Worm (Caenorhabditis elegans) whole organism, young adult: ENCODE data around the gene arx-2.

Experiments used
- B0019.2 ChIP-seq: fragments of 200-800 bp; sonication (Bioruptor generic); conservative IDR thresholded peaks from 2 replicates; pipeline ENCODE4 v1.3.6; 2022; ENCODE audit warnings: missing genetic modification reagents, missing genetic modification characterization, missing compliant biosample characterization
- C06A6.2 ChIP-seq: fragments of 200-800 bp; sonication (Bioruptor generic); conservative IDR thresholded peaks from 2 replicates; pipeline ENCODE4 v1.3.6; 2022; ENCODE audit warnings: missing genetic modification characterization, missing compliant biosample characterization
- D2030.7 ChIP-seq: fragments of 200-800 bp; sonication (Bioruptor generic); IDR thresholded peaks from 2 replicates; pipeline ENCODE4 v1.3.6; 2022; ENCODE audit warnings: missing genetic modification reagents, missing genetic modification characterization, missing compliant biosample characterization
- F22D6.2 ChIP-seq: sonication (generic microtip); optimal IDR thresholded peaks from 2 replicates; lab custom pipeline; 2016; ENCODE audit warnings: mild to moderate bottlenecking, missing genetic modification characterization, missing compliant biosample characterization
- F23B12.7 ChIP-seq: sonication (generic microtip); optimal IDR thresholded peaks from 2 replicates; lab custom pipeline; 2017; ENCODE audit warnings: missing genetic modification characterization, mild to moderate bottlenecking, missing compliant biosample characterization, antibody characterized with exemption, moderate library complexity; ENCODE audit not compliant: insufficient read depth
- F55B11.4 ChIP-seq: sonication (generic microtip); optimal IDR thresholded peaks from 2 replicates; lab custom pipeline; 2016; ENCODE audit warnings: missing compliant biosample characterization, missing genetic modification characterization, borderline replicate concordance; ENCODE audit not compliant: insufficient read depth
- K11D2.4 ChIP-seq: fragments of 200-800 bp; sonication (Bioruptor generic); IDR thresholded peaks from 2 replicates; pipeline ENCODE4 v1.3.6; 2022; ENCODE audit warnings: missing genetic modification reagents, missing genetic modification characterization, missing compliant biosample characterization
- T26A5.8 ChIP-seq: sonication (generic microtip); optimal IDR thresholded peaks from 2 replicates; lab custom pipeline; 2016; ENCODE audit warnings: missing genetic modification characterization, missing compliant biosample characterization
- Y53F4B.3 ChIP-seq: fragments of 200-800 bp; sonication (Bioruptor generic); IDR thresholded peaks from 2 replicates; pipeline ENCODE4 v1.3.6; 2022; ENCODE audit warnings: missing genetic modification reagents, missing genetic modification characterization, missing compliant biosample characterization
- Y56A3A.18 ChIP-seq: fragments of 200-800 bp; sonication (Bioruptor generic); IDR thresholded peaks from 2 replicates; pipeline ENCODE4 v1.3.6; 2022; ENCODE audit warnings: missing genetic modification reagents, missing genetic modification characterization, missing compliant biosample characterization
- akir-1 ChIP-seq: fragments of 200-800 bp; sonication (Bioruptor generic); optimal IDR thresholded peaks from 2 replicates; lab custom pipeline; 2018; ENCODE audit warnings: mild to moderate bottlenecking, missing genetic modification characterization, moderate library complexity, missing compliant biosample characterization
- aptf-3 ChIP-seq: fragments of 200-800 bp; sonication (Bioruptor generic); IDR thresholded peaks from 2 replicates; pipeline ENCODE4 v1.3.6; 2022; ENCODE audit warnings: missing genetic modification characterization, missing compliant biosample characterization
- atf-7 ChIP-seq: sonication (generic microtip); optimal IDR thresholded peaks from 2 replicates; lab custom pipeline; 2017; ENCODE audit warnings: mild to moderate bottlenecking, missing genetic modification characterization, missing compliant biosample characterization
- attf-3 ChIP-seq: fragments of 200-800 bp; sonication (Bioruptor generic); conservative IDR thresholded peaks from 2 replicates; pipeline ENCODE4 v1.3.6; 2022; ENCODE audit warnings: missing genetic modification reagents, missing genetic modification characterization, missing compliant biosample characterization
- bed-1 ChIP-seq: fragments of 200-800 bp; sonication (Bioruptor generic); IDR thresholded peaks from 2 replicates; pipeline ENCODE4 v1.3.6; 2022; ENCODE audit warnings: missing genetic modification reagents, missing genetic modification characterization, missing compliant biosample characterization
- ceh-100 ChIP-seq: fragments of 200-800 bp; sonication (Bioruptor generic); IDR thresholded peaks from 2 replicates; pipeline ENCODE4 v1.3.6; 2022; ENCODE audit warnings: missing genetic modification reagents, missing genetic modification characterization, missing compliant biosample characterization
- ceh-27 ChIP-seq: fragments of 200-800 bp; sonication (Bioruptor generic); optimal IDR thresholded peaks from 2 replicates; lab custom pipeline; 2018; ENCODE audit warnings: mild to moderate bottlenecking, missing genetic modification characterization, moderate library complexity, missing compliant biosample characterization
- ceh-40 ChIP-seq: fragments of 200-800 bp; sonication (Bioruptor generic); IDR thresholded peaks from 2 replicates; pipeline ENCODE4 v1.3.6; 2022; ENCODE audit warnings: missing genetic modification characterization, missing compliant biosample characterization
- chd-7 ChIP-seq: sonication (generic microtip); optimal IDR thresholded peaks from 2 replicates; lab custom pipeline; 2016; ENCODE audit warnings: mild to moderate bottlenecking, missing genetic modification characterization, moderate library complexity, missing compliant biosample characterization
- efl-1 ChIP-seq: fragments of 150-350 bp; optimal IDR thresholded peaks from 2 replicates; lab custom pipeline; 2014; ENCODE audit warnings: missing biosample characterization, missing genetic modification reagents, missing genetic modification characterization
- egl-44 ChIP-seq: fragments of 200-800 bp; sonication (Bioruptor generic); IDR thresholded peaks from 2 replicates; pipeline ENCODE4 v1.3.6; 2022; ENCODE audit warnings: missing genetic modification reagents, missing genetic modification characterization, missing compliant biosample characterization
- ekl-4 ChIP-seq: fragments of 200-800 bp; sonication (Bioruptor generic); IDR thresholded peaks from 2 replicates; pipeline ENCODE4 v1.3.6; 2022; ENCODE audit warnings: missing genetic modification reagents, missing genetic modification characterization, missing compliant biosample characterization
- gei-17 ChIP-seq: fragments of 200-800 bp; sonication (Bioruptor generic); optimal IDR thresholded peaks from 2 replicates; lab custom pipeline; 2018; ENCODE audit warnings: mild to moderate bottlenecking, missing genetic modification characterization, missing compliant biosample characterization
- hlh-12 ChIP-seq: sonication (generic microtip); optimal IDR thresholded peaks from 2 replicates; lab custom pipeline; 2016; ENCODE audit warnings: missing genetic modification characterization, missing compliant biosample characterization
- hmg-1.2 ChIP-seq: fragments of 200-800 bp; sonication (Bioruptor generic); IDR thresholded peaks from 2 replicates; pipeline ENCODE4 v1.3.6; 2022; ENCODE audit warnings: missing genetic modification reagents, missing genetic modification characterization, missing compliant biosample characterization
- hrde-1 ChIP-seq: sonication (generic microtip); optimal IDR thresholded peaks from 2 replicates; lab custom pipeline; 2016; ENCODE audit warnings: missing genetic modification characterization, mild to moderate bottlenecking, missing compliant biosample characterization, moderate library complexity, missing genotype, missing genetic modification reagents, borderline replicate concordance
- lin-35 ChIP-seq, 3 experiments: fragments of 150-350 bp in 2 of 3; sonication (generic microtip) in 1 of 3; optimal IDR thresholded peaks; 2 replicates each; lab custom pipeline; 2014 to 2018; ENCODE audit warnings: missing biosample characterization in 3 of 3, missing genetic modification characterization in 3 of 3, missing genetic modification reagents in 3 of 3
- lir-1 ChIP-seq: fragments of 200-800 bp; sonication (Bioruptor generic); conservative IDR thresholded peaks from 2 replicates; pipeline ENCODE4 v1.3.6; 2022; ENCODE audit warnings: missing genetic modification reagents, missing genetic modification characterization, missing compliant biosample characterization
- lsl-1 ChIP-seq: fragments of 200-800 bp; sonication (Bioruptor generic); optimal IDR thresholded peaks from 2 replicates; lab custom pipeline; 2018; ENCODE audit warnings: mild to moderate bottlenecking, missing genetic modification characterization, moderate library complexity, missing compliant biosample characterization
- madf-8 ChIP-seq: fragments of 200-800 bp; sonication (Bioruptor generic); conservative IDR thresholded peaks from 2 replicates; pipeline ENCODE4 v1.3.6; 2022; ENCODE audit warnings: missing genetic modification reagents, missing genetic modification characterization, missing compliant biosample characterization
- mxl-1 ChIP-seq: sonication (generic microtip); optimal IDR thresholded peaks from 2 replicates; lab custom pipeline; 2016; ENCODE audit warnings: missing genetic modification characterization, missing compliant biosample characterization
- nfya-1 ChIP-seq: sonication (generic microtip); optimal IDR thresholded peaks from 2 replicates; lab custom pipeline; 2017; ENCODE audit warnings: antibody characterized with exemption, missing compliant biosample characterization, missing genetic modification characterization, borderline replicate concordance; ENCODE audit not compliant: insufficient read depth
- nfya-2 ChIP-seq: fragments of 200-800 bp; sonication (Bioruptor generic); IDR thresholded peaks from 2 replicates; pipeline ENCODE4 v1.3.6; 2022; ENCODE audit warnings: missing genetic modification reagents, missing genetic modification characterization, missing compliant biosample characterization
- nhr-90 ChIP-seq: sonication (generic microtip); optimal IDR thresholded peaks from 2 replicates; lab custom pipeline; 2016; ENCODE audit warnings: missing genotype, mild to moderate bottlenecking, missing genetic modification characterization, missing compliant biosample characterization
- pha-4 ChIP-seq: fragments of 150-350 bp; sonication (generic microtip); optimal IDR thresholded peaks from 2 replicates; lab custom pipeline; 2014; ENCODE audit warnings: missing biosample characterization, missing genetic modification reagents, missing genetic modification characterization
- sdz-38 ChIP-seq: sonication (generic microtip); optimal IDR thresholded peaks from 2 replicates; lab custom pipeline; 2016; ENCODE audit warnings: missing genotype, missing genetic modification characterization, missing compliant biosample characterization
- sea-2 ChIP-seq: fragments of 200-800 bp; sonication (Bioruptor generic); IDR thresholded peaks from 2 replicates; pipeline ENCODE4 v1.3.6; 2022; ENCODE audit warnings: missing genetic modification characterization, missing compliant biosample characterization
- snpc-1.1 ChIP-seq: sonication (generic microtip); optimal IDR thresholded peaks from 2 replicates; lab custom pipeline; 2017; ENCODE audit warnings: missing genetic modification characterization, mild to moderate bottlenecking, missing compliant biosample characterization, antibody characterized with exemption, moderate library complexity, missing genotype, missing genetic modification reagents; ENCODE audit not compliant: insufficient read depth
- somi-1 ChIP-seq: fragments of 200-800 bp; sonication (Bioruptor generic); optimal IDR thresholded peaks from 2 replicates; lab custom pipeline; 2018; ENCODE audit warnings: mild to moderate bottlenecking, missing genetic modification characterization, missing compliant biosample characterization
- tbx-9 ChIP-seq: sonication (generic microtip); optimal IDR thresholded peaks from 2 replicates; lab custom pipeline; 2016; ENCODE audit warnings: borderline replicate concordance, missing genetic modification characterization, inconsistent platforms, missing compliant biosample characterization
- unc-130 ChIP-seq: sonication (generic microtip); optimal IDR thresholded peaks from 2 replicates; lab custom pipeline; 2016; ENCODE audit warnings: missing genetic modification reagents, missing genetic modification characterization, missing compliant biosample characterization
- xnd-1 ChIP-seq: sonication (generic microtip); optimal IDR thresholded peaks from 2 replicates; lab custom pipeline; 2016; ENCODE audit warnings: missing genotype, missing genetic modification reagents, missing genetic modification characterization, missing compliant biosample characterization
- ztf-22 ChIP-seq: fragments of 200-800 bp; sonication (Bioruptor generic); optimal IDR thresholded peaks from 2 replicates; lab custom pipeline; 2018; ENCODE audit warnings: mild to moderate bottlenecking, missing genetic modification characterization, moderate library complexity, missing compliant biosample characterization
- ztf-25 ChIP-seq: fragments of 200-800 bp; sonication (Bioruptor generic); IDR thresholded peaks from 2 replicates; pipeline ENCODE4 v1.3.6; 2022; ENCODE audit warnings: missing genetic modification reagents, missing genetic modification characterization, missing compliant biosample characterization
- ztf-28 ChIP-seq: fragments of 200-800 bp; sonication (Bioruptor generic); IDR thresholded peaks from 2 replicates; pipeline ENCODE4 v1.3.6; 2022; ENCODE audit warnings: missing genetic modification reagents, missing genetic modification characterization, missing compliant biosample characterization

arx-2 gene

ce11 chrV:10355773-10356335, 17.7 kb upstream of the arx-2 start, which contains the start of gene sluh-7 (continued):
- TF ChIP-seq tbx-9 (tag; lab: Kevin White, UChicago) = no peak
- TF ChIP-seq mxl-1 (tag; lab: Kevin White, UChicago) = no peak

DNA sequence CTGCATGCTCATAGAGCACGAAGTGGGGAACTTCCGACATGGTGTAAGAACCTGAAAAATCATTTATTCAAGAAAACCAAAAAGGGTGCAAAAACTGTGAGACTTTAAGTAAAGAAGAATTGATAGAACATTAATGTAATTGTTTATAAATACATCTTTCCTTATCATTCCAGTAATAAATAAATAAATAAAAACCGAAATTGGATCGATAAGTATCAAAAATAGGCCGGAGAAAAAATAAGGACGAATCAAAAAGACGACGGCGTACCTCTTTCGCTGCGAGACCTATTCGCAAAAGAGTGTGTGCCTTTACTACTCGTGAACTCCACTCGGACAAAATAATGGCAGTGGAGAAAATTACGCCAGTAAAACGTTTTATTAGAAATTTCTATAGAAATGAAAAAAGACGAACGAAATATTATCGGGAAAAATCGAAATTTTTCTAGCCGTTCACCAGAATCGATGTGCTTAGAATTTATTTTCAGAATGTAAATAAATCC, 14.8 kb upstream of the arx-2 start, which contains the start of gene nol-56:
Gene nol-56, minus strand, starts transcription at position 51 of the 500 bp plus-strand sequence.
- peak in 1 of 3 experiments; percentile 71 for TF ChIP-seq lin-35 (GFP tag; optimal IDR thresholded peaks at IDR 0.05; lab: Kevin White, UChicago)
- no peak for TF ChIP-seq ztf-25 (GFP tag; lab: Robert Waterston, UW)
- no peak for TF ChIP-seq hlh-12 (tag; lab: Kevin White, UChicago)
- peak; percentile 53 for TF ChIP-seq D2030.7 (GFP tag; lab: Robert Waterston, UW)
- TF ChIP-seq K11D2.4 (GFP tag; lab: Robert Waterston, UW) = no peak
- TF ChIP-seq hmg-1.2 (GFP tag; lab: Robert Waterston, UW) = 0 out of 2 replicates have a peak, but pooled peaks have one; percentile 10
- no peak for TF ChIP-seq ceh-100 (GFP tag; lab: Robert Waterston, UW)
- TF ChIP-seq hrde-1 (tag; lab: Kevin White, UChicago) = peak; percentile 13
- TF ChIP-seq bed-1 (GFP tag; lab: Robert Waterston, UW) = no peak
- TF ChIP-seq ceh-27 (GFP tag; lab: Kevin White, UChicago) = peak; percentile 65
- no peak for TF ChIP-seq F55B11.4 (tag; lab: Kevin White, UChicago)
- no peak for TF ChIP-seq aptf-3 (GFP tag; lab: Robert Waterston, UW)
- TF ChIP-seq chd-7 (tag; lab: Kevin White, UChicago) = no peak
- peak; percentile 49 for TF ChIP-seq unc-130 (GFP tag; lab: Kevin White, UChicago)
- TF ChIP-seq ceh-40 (GFP tag; lab: Robert Waterston, UW) = no peak
- TF ChIP-seq somi-1 (GFP tag; lab: Kevin White, UChicago) = no peak
- no peak for TF ChIP-seq ztf-22 (GFP tag; lab: Kevin White, UChicago)
- TF ChIP-seq nfya-2 (GFP tag; lab: Robert Waterston, UW) = no peak
- peak; percentile 53 for TF ChIP-seq lsl-1 (GFP tag; lab: Kevin White, UChicago)
- no peak for TF ChIP-seq nfya-1 (tag; lab: Kevin White, UChicago)
- TF ChIP-seq T26A5.8 (tag; lab: Kevin White, UChicago) = no peak
- TF ChIP-seq nhr-90 (tag; lab: Kevin White, UChicago) = no peak
- TF ChIP-seq atf-7 (tag; lab: Kevin White, UChicago) = no peak
- TF ChIP-seq egl-44 (GFP tag; lab: Robert Waterston, UW) = no peak
- no peak for TF ChIP-seq ekl-4
- TF ChIP-seq C06A6.2 (GFP tag; lab: Robert Waterston, UW) = no peak
- TF ChIP-seq F22D6.2 = no peak
- TF ChIP-seq xnd-1 = no peak
- TF ChIP-seq attf-3 = peak; percentile 32; the same call in 1 of the 2 replicates
- no peak for TF ChIP-seq Y56A3A.18 (GFP tag; lab: Robert Waterston, UW)
- TF ChIP-seq Y53F4B.3 (GFP tag; lab: Robert Waterston, UW) = no peak
- no peak for TF ChIP-seq ztf-28
- peak; percentile 33; the same call in 1 of the 2 replicates for TF ChIP-seq lir-1 (GFP tag; lab: Robert Waterston, UW)
- TF ChIP-seq madf-8 = no peak
- TF ChIP-seq sdz-38 (tag; lab: Kevin White, UChicago) = no peak
- TF ChIP-seq pha-4 = no peak
- TF ChIP-seq F23B12.7 (tag; lab: Kevin White, UChicago) = no peak
- TF ChIP-seq akir-1 (GFP tag; lab: Kevin White, UChicago) = no peak
- TF ChIP-seq efl-1 = peak; percentile 49
- no peak for TF ChIP-seq gei-17
- no peak for TF ChIP-seq B0019.2 (GFP tag; lab: Robert Waterston, UW)
- no peak for TF ChIP-seq sea-2 (GFP tag; lab: Robert Waterston, UW)
- TF ChIP-seq snpc-1.1 (tag; lab: Kevin White, UChicago) = no peak
